Fruit fly (Drosophila melanogaster): ENCODE data around the gene Uch-L5.

Uch-L5 gene

dm6 chr3L:9511287-9512256 lies 34.8 kb upstream of the Uch-L5 start, which contains the start of gene RpS9 (continued):
- no peak for TF ChIP-seq zf30C (GFP tag; optimal IDR thresholded peaks at IDR 0.05)
- no peak for TF ChIP-seq bowl (GFP tag; IDR thresholded peaks at IDR 0.05)
- TF ChIP-seq trem (tag; optimal IDR thresholded peaks at IDR 0.05) = peak; percentile 48
- TF ChIP-seq eve (GFP tag; optimal IDR thresholded peaks at IDR 0.05) = peak in 1 of 2 experiments; percentile 59
- no peak for TF ChIP-seq CG11085 (GFP tag; IDR thresholded peaks at IDR 0.05)
- TF ChIP-seq fd3F (GFP tag; optimal IDR thresholded peaks at IDR 0.05) = no peak
- TF ChIP-seq CG12155 (GFP tag; optimal IDR thresholded peaks at IDR 0.05) = no peak
- peak; percentile 26; the same call in 1 of the 2 replicates for TF ChIP-seq nerfin-2 (GFP tag; IDR thresholded peaks at IDR 0.05; ENCODE audit: partially characterized antibody)
- no peak for TF ChIP-seq CG14965 (GFP tag; optimal IDR thresholded peaks at IDR 0.05; ENCODE audit: borderline replicate concordance)
- no peak for TF ChIP-seq Sry-δ (GFP tag; optimal IDR thresholded peaks at IDR 0.05)
- TF ChIP-seq CG14014 (GFP tag; IDR thresholded peaks at IDR 0.05) = no peak; the same call in 1 of the 2 replicates
- TF ChIP-seq wor (GFP tag; IDR thresholded peaks at IDR 0.05) = no peak
- no peak for TF ChIP-seq CG8765 (GFP tag; IDR thresholded peaks at IDR 0.05)
- no peak for TF ChIP-seq CG34224 (GFP tag; IDR thresholded peaks at IDR 0.05; ENCODE audit: partially characterized antibody)
- TF ChIP-seq Dad (GFP tag; optimal IDR thresholded peaks at IDR 0.05) = no peak
- TF ChIP-seq pan (optimal IDR thresholded peaks at IDR 0.05) = no peak
- TF ChIP-seq pan (GFP tag; optimal IDR thresholded peaks at IDR 0.05 in 1 of 2, IDR thresholded peaks at IDR 0.05 in 1 of 2) = no peak
- TF ChIP-seq CG14667 (GFP tag; IDR thresholded peaks at IDR 0.05) = no peak
- TF ChIP-seq ap (GFP tag; IDR thresholded peaks at IDR 0.05) = no peak
- TF ChIP-seq CG3407 (GFP tag; optimal IDR thresholded peaks at IDR 0.05) = no peak
- no peak for TF ChIP-seq prd (optimal IDR thresholded peaks at IDR 0.05)
- no peak for TF ChIP-seq prd (GFP tag; IDR thresholded peaks at IDR 0.05)
- no peak for TF ChIP-seq ab (GFP tag; optimal IDR thresholded peaks at IDR 0.05)
- no peak for TF ChIP-seq repo (GFP tag; optimal IDR thresholded peaks at IDR 0.05)
- no peak for TF ChIP-seq tap (tag; optimal IDR thresholded peaks at IDR 0.05)
- peak; percentile 2 for TF ChIP-seq exex (tag; optimal IDR thresholded peaks at IDR 0.05)
- no peak for TF ChIP-seq CG5953 (GFP tag; IDR thresholded peaks at IDR 0.05)
- TF ChIP-seq kay (GFP tag; optimal IDR thresholded peaks at IDR 0.05) = no peak
- no peak for TF ChIP-seq croc (GFP tag; conservative IDR thresholded peaks at IDR 0.05)
- no peak for TF ChIP-seq luna (GFP tag; optimal IDR thresholded peaks at IDR 0.05)
- TF ChIP-seq Nf-YA (GFP tag; IDR thresholded peaks at IDR 0.05) = no peak
- TF ChIP-seq CG7786 (GFP tag; optimal IDR thresholded peaks at IDR 0.05) = no peak
- TF ChIP-seq CG3726 (GFP tag; IDR thresholded peaks at IDR 0.05) = no peak
- TF ChIP-seq zen2 (GFP tag; IDR thresholded peaks at IDR 0.05; ENCODE audit: partially characterized antibody) = no peak
- no peak for TF ChIP-seq shn (GFP tag; optimal IDR thresholded peaks at IDR 0.05)
- TF ChIP-seq abd-A (tag; optimal IDR thresholded peaks at IDR 0.05) = peak; percentile 38
- no peak for TF ChIP-seq CG2129 (GFP tag; IDR thresholded peaks at IDR 0.05; ENCODE audit: partially characterized antibody)
- no peak for TF ChIP-seq CG8089 (GFP tag; optimal IDR thresholded peaks at IDR 0.05)
- peak; percentile 61 for TF ChIP-seq CG2199 (GFP tag; IDR thresholded peaks at IDR 0.05)
- TF ChIP-seq CG17912 (GFP tag; optimal IDR thresholded peaks at IDR 0.05) = peak; percentile 77
- TF ChIP-seq Ssrp (tag; optimal IDR thresholded peaks at IDR 0.05) = no peak
- TF ChIP-seq az2 (GFP tag; optimal IDR thresholded peaks at IDR 0.05) = no peak
- TF ChIP-seq zen (tag; optimal IDR thresholded peaks at IDR 0.05) = no peak
- no peak for TF ChIP-seq MTF-1 (GFP tag; optimal IDR thresholded peaks at IDR 0.05; ENCODE audit: borderline replicate concordance)
- TF ChIP-seq CG10147 (GFP tag; optimal IDR thresholded peaks at IDR 0.05) = no peak
- no peak for TF ChIP-seq jumu (GFP tag; optimal IDR thresholded peaks at IDR 0.05)
- TF ChIP-seq HHEX (GFP tag; optimal IDR thresholded peaks at IDR 0.05) = peak; percentile 46
- no peak for TF ChIP-seq ssp (GFP tag; IDR thresholded peaks at IDR 0.05)
- no peak for TF ChIP-seq btn (GFP tag; optimal IDR thresholded peaks at IDR 0.05)
- peak; percentile 44; the same call in 1 of the 3 replicates for TF ChIP-seq CG17361 (GFP tag; IDR thresholded peaks at IDR 0.05)
